Worm (Caenorhabditis elegans) whole organism, L2 larva: Measurements from ENCODE around the gene vti-1.

Experiments used
- C34F6.9 ChIP-seq: fragments of 150-350 bp; optimal IDR thresholded peaks from 2 replicates; lab custom pipeline; 2014; ENCODE audit warnings: missing biosample characterization, missing genetic modification characterization
- F13H6.1 ChIP-seq: sonication (generic microtip); optimal IDR thresholded peaks from 2 replicates; lab custom pipeline; 2016; ENCODE audit warnings: missing genetic modification characterization, missing compliant biosample characterization
- R02D3.7 ChIP-seq: fragments of 150-350 bp; optimal IDR thresholded peaks from 2 replicates; lab custom pipeline; 2014; ENCODE audit warnings: missing biosample characterization, missing genetic modification characterization
- Y55F3AM.14 ChIP-seq: fragments of 200-800 bp; sonication (Bioruptor generic); optimal IDR thresholded peaks from 2 replicates; lab custom pipeline; 2018; ENCODE audit warnings: mild to moderate bottlenecking, missing genetic modification characterization, missing compliant biosample characterization
- ama-1 ChIP-seq: fragments of 150-350 bp; optimal IDR thresholded peaks from 2 replicates; lab custom pipeline; 2018; ENCODE audit warnings: inconsistent platforms
- blmp-1 ChIP-seq: sonication (generic microtip); optimal IDR thresholded peaks from 2 replicates; lab custom pipeline; 2017; ENCODE audit warnings: missing genetic modification characterization, mild to moderate bottlenecking, missing compliant biosample characterization, antibody characterized with exemption, moderate library complexity; ENCODE audit not compliant: insufficient read depth
- ceh-16 ChIP-seq: fragments of 150-350 bp; optimal IDR thresholded peaks from 2 replicates; lab custom pipeline; 2014; ENCODE audit warnings: missing biosample characterization, missing genetic modification characterization
- ceh-82 ChIP-seq: fragments of 150-350 bp; optimal IDR thresholded peaks from 2 replicates; lab custom pipeline; 2014; ENCODE audit warnings: missing biosample characterization, missing genetic modification characterization
- crh-2 ChIP-seq: sonication (generic microtip); optimal IDR thresholded peaks from 2 replicates; lab custom pipeline; 2017; ENCODE audit warnings: missing biosample characterization, missing genetic modification characterization
- dmd-4 ChIP-seq: sonication (generic microtip); optimal IDR thresholded peaks from 2 replicates; lab custom pipeline; 2017; ENCODE audit warnings: missing biosample characterization, missing genetic modification characterization
- egl-27 ChIP-seq: sonication (generic microtip); optimal IDR thresholded peaks from 3 replicates; lab custom pipeline; 2017; ENCODE audit warnings: missing biosample characterization, missing genetic modification reagents, missing genetic modification characterization
- elt-1 ChIP-seq: fragments of 150-350 bp; optimal IDR thresholded peaks from 2 replicates; lab custom pipeline; 2014; ENCODE audit warnings: missing biosample characterization, missing genetic modification characterization
- elt-3 ChIP-seq: sonication (generic microtip); optimal IDR thresholded peaks from 2 replicates; lab custom pipeline; 2017; ENCODE audit warnings: missing biosample characterization, missing genetic modification characterization
- fos-1 ChIP-seq: fragments of 150-350 bp; optimal IDR thresholded peaks from 2 replicates; lab custom pipeline; 2014; ENCODE audit warnings: missing biosample characterization, missing genetic modification characterization
- gmeb-1 ChIP-seq: fragments of 150-350 bp; optimal IDR thresholded peaks from 2 replicates; lab custom pipeline; 2014; ENCODE audit warnings: missing biosample characterization, missing genetic modification characterization
- lin-11 ChIP-seq: fragments of 150-350 bp; sonication (generic microtip); optimal IDR thresholded peaks from 2 replicates; lab custom pipeline; 2014; ENCODE audit warnings: missing biosample characterization, missing genetic modification characterization, inconsistent platforms, mixed read lengths
- lin-13 ChIP-seq: fragments of 150-350 bp; optimal IDR thresholded peaks from 2 replicates; lab custom pipeline; 2014; ENCODE audit warnings: missing biosample characterization, missing genetic modification reagents, missing genetic modification characterization
- lin-39 ChIP-seq: fragments of 150-350 bp; optimal IDR thresholded peaks from 2 replicates; lab custom pipeline; 2014; ENCODE audit warnings: missing biosample characterization, missing genetic modification reagents, missing genetic modification characterization
- lsy-2 ChIP-seq, 2 experiments: fragments of 150-350 bp in 1 of 2; sonication (generic microtip) in 1 of 2; optimal IDR thresholded peaks; 2 replicates each; lab custom pipeline; 2014 to 2017; ENCODE audit warnings: missing biosample characterization in 2 of 2, missing genetic modification characterization in 2 of 2
- mab-5 ChIP-seq: fragments of 150-350 bp; optimal IDR thresholded peaks from 2 replicates; lab custom pipeline; 2014; ENCODE audit warnings: missing biosample characterization, missing genetic modification characterization
- mbf-1 ChIP-seq: sonication (generic microtip); optimal IDR thresholded peaks from 2 replicates; lab custom pipeline; 2017; ENCODE audit warnings: missing biosample characterization, missing genetic modification characterization
- mdl-1 ChIP-seq, 2 experiments: fragments of 150-350 bp in 1 of 2; sonication (generic microtip) in 1 of 2; optimal IDR thresholded peaks; 2 replicates each; lab custom pipeline; 2017; ENCODE audit warnings: missing biosample characterization in 2 of 2, missing genetic modification characterization in 2 of 2
- nhr-10 ChIP-seq: sonication (generic microtip); optimal IDR thresholded peaks from 2 replicates; lab custom pipeline; 2017; ENCODE audit warnings: missing biosample characterization, missing genetic modification characterization
- nhr-11 ChIP-seq: fragments of 150-350 bp; optimal IDR thresholded peaks from 2 replicates; lab custom pipeline; 2014; ENCODE audit warnings: missing biosample characterization, missing genetic modification characterization
- nhr-129 ChIP-seq: fragments of 150-350 bp; optimal IDR thresholded peaks from 2 replicates; lab custom pipeline; 2014; ENCODE audit warnings: missing biosample characterization, missing genetic modification characterization
- nhr-21 ChIP-seq: fragments of 150-350 bp; optimal IDR thresholded peaks from 2 replicates; lab custom pipeline; 2014; ENCODE audit warnings: missing biosample characterization, missing genetic modification characterization
- nhr-23 ChIP-seq: fragments of 150-350 bp; optimal IDR thresholded peaks from 2 replicates; lab custom pipeline; 2014; ENCODE audit warnings: missing biosample characterization, missing genetic modification reagents, missing genetic modification characterization
- nhr-237 ChIP-seq: fragments of 150-350 bp; optimal IDR thresholded peaks from 2 replicates; lab custom pipeline; 2014; ENCODE audit warnings: missing biosample characterization, missing genetic modification characterization
- nhr-25 ChIP-seq: fragments of 150-350 bp; sonication (generic microtip); optimal IDR thresholded peaks from 3 replicates; lab custom pipeline; 2014; ENCODE audit warnings: missing biosample characterization, missing genetic modification characterization
- nhr-6 ChIP-seq: fragments of 150-350 bp; optimal IDR thresholded peaks from 2 replicates; lab custom pipeline; 2014; ENCODE audit warnings: missing biosample characterization, missing genetic modification characterization
- nhr-77 ChIP-seq: fragments of 150-350 bp; optimal IDR thresholded peaks from 2 replicates; lab custom pipeline; 2014; ENCODE audit warnings: missing biosample characterization, missing genetic modification characterization
- sem-4 ChIP-seq: fragments of 150-350 bp; optimal IDR thresholded peaks from 2 replicates; lab custom pipeline; 2014; ENCODE audit warnings: missing biosample characterization, missing genetic modification reagents, missing genetic modification characterization
- skn-1 ChIP-seq: sonication (generic microtip); optimal IDR thresholded peaks from 2 replicates; lab custom pipeline; 2017; ENCODE audit warnings: missing biosample characterization, missing genetic modification characterization
- sma-3 ChIP-seq: sonication (generic microtip); optimal IDR thresholded peaks from 2 replicates; lab custom pipeline; 2016; ENCODE audit warnings: missing genetic modification reagents, missing genetic modification characterization, missing compliant biosample characterization
- sma-9 ChIP-seq, 2 experiments: fragments of 150-350 bp in 1 of 2; sonication (generic microtip) in 1 of 2; optimal IDR thresholded peaks; 2 replicates each; lab custom pipeline; 2014 to 2016; ENCODE audit warnings: missing genetic modification characterization in 2 of 2, mild to moderate bottlenecking in 1 of 2, missing biosample characterization in 1 of 2, missing compliant biosample characterization in 1 of 2, missing genetic modification reagents in 1 of 2, moderate library complexity in 1 of 2
- snpc-4 ChIP-seq: fragments of 150-350 bp; optimal IDR thresholded peaks from 2 replicates; lab custom pipeline; 2014; ENCODE audit warnings: missing biosample characterization, missing genetic modification characterization
- unc-39 ChIP-seq: fragments of 150-350 bp; optimal IDR thresholded peaks from 2 replicates; lab custom pipeline; 2014; ENCODE audit warnings: missing biosample characterization, missing genetic modification characterization
- unc-55 ChIP-seq: fragments of 150-350 bp; sonication (generic microtip); optimal IDR thresholded peaks from 3 replicates; lab custom pipeline; 2014; ENCODE audit warnings: missing biosample characterization, missing genetic modification reagents, missing genetic modification characterization
- unc-62 ChIP-seq: fragments of 150-350 bp; optimal IDR thresholded peaks from 2 replicates; lab custom pipeline; 2014; ENCODE audit warnings: missing biosample characterization, missing genetic modification reagents, missing genetic modification characterization
- zag-1 ChIP-seq: fragments of 150-350 bp; optimal IDR thresholded peaks from 2 replicates; lab custom pipeline; 2014; ENCODE audit warnings: missing biosample characterization, missing genetic modification characterization
- ztf-11 ChIP-seq: sonication (generic microtip); optimal IDR thresholded peaks from 2 replicates; lab custom pipeline; 2017; ENCODE audit warnings: missing biosample characterization, missing genetic modification characterization
- ztf-4 ChIP-seq: fragments of 150-350 bp; optimal IDR thresholded peaks from 2 replicates; lab custom pipeline; 2014; ENCODE audit warnings: missing biosample characterization, missing genetic modification characterization

vti-1 gene

ce11 chrIV:14770663-14771062 is 4.2 kb upstream of the vti-1 start:
- TF ChIP-seq sma-9 (GFP tag; optimal IDR thresholded peaks at IDR 0.05; lab: Kevin White, UChicago) (no peak), sma-9 (tag; optimal IDR thresholded peaks at IDR 0.05; lab: Kevin White, UChicago) (no peak), fos-1 (no peak), nhr-10 (tag; lab: Kevin White, UChicago) (no peak), elt-3 (tag; lab: Kevin White, UChicago) (no peak), mab-5 (no peak), egl-27 (no peak), elt-1 (no peak), unc-39 (tag; lab: Kevin White, UChicago) (no peak), lin-11 (tag; lab: Kevin White, UChicago) (no peak), nhr-237 (tag; lab: Kevin White, UChicago) (no peak), lin-39 (tag; lab: Kevin White, UChicago) (no peak)

ce11 chrIV:14769218-14769835 is 2.9 kb upstream of the vti-1 start, which contains the start of gene Y57G11C.43:
Gene Y57G11C.43 (plus strand): TSS chrIV:14769441.
- no peak for TF ChIP-seq unc-62 (GFP tag; lab: Kevin White, UChicago)
- no peak for TF ChIP-seq skn-1 (tag; lab: Kevin White, UChicago)
- no peak for TF ChIP-seq ama-1
- no peak for TF ChIP-seq lin-11 (tag; lab: Kevin White, UChicago)
- TF ChIP-seq elt-3 (tag; lab: Kevin White, UChicago): no peak
- no peak for TF ChIP-seq sem-4
- no peak for TF ChIP-seq mab-5
- TF ChIP-seq nhr-10 (tag; lab: Kevin White, UChicago): no peak
- TF ChIP-seq nhr-237 (tag; lab: Kevin White, UChicago): no peak
- TF ChIP-seq gmeb-1 (tag; lab: Kevin White, UChicago): no peak
- no peak for TF ChIP-seq sma-9 (GFP tag; optimal IDR thresholded peaks at IDR 0.05; lab: Kevin White, UChicago)
- TF ChIP-seq sma-9 (tag; optimal IDR thresholded peaks at IDR 0.05; lab: Kevin White, UChicago): no peak
- TF ChIP-seq nhr-129: no peak
- TF ChIP-seq dmd-4 (tag; lab: Kevin White, UChicago): no peak
- TF ChIP-seq zag-1 (tag; lab: Kevin White, UChicago): no peak
- no peak for TF ChIP-seq nhr-25 (tag; lab: Kevin White, UChicago)

- peak; percentile 47 for TF ChIP-seq nhr-10 (tag; lab: Kevin White, UChicago)
- peak; percentile 86 for TF ChIP-seq ceh-16
- peak; percentile 96 for TF ChIP-seq R02D3.7 (tag; lab: Kevin White, UChicago)
- peak; percentile 91 for TF ChIP-seq gmeb-1 (tag; lab: Kevin White, UChicago)
- TF ChIP-seq nhr-11 (tag; lab: Kevin White, UChicago): no peak
- TF ChIP-seq nhr-21 (tag; lab: Kevin White, UChicago): peak; percentile 93
- peak; percentile 82 for TF ChIP-seq lin-39 (tag; lab: Kevin White, UChicago)
- peak; percentile 71 for TF ChIP-seq sem-4
- TF ChIP-seq C34F6.9 (tag; lab: Kevin White, UChicago): peak; percentile 97
- peak; percentile 94 for TF ChIP-seq crh-2
- TF ChIP-seq skn-1 (tag; lab: Kevin White, UChicago): no peak
- TF ChIP-seq lin-13 (GFP tag; lab: Kevin White, UChicago): peak; percentile 93
- peak; percentile 63 for TF ChIP-seq ceh-82 (tag; lab: Kevin White, UChicago)
- TF ChIP-seq mdl-1 (tag; optimal IDR thresholded peaks at IDR 0.05; lab: Kevin White, UChicago): peak; percentile 70 to 78
- no peak for TF ChIP-seq unc-62 (GFP tag; lab: Kevin White, UChicago)
- peak; percentile 79 for TF ChIP-seq ztf-4
- peak; percentile 99 for TF ChIP-seq unc-55 (GFP tag; lab: Kevin White, UChicago)
- TF ChIP-seq Y55F3AM.14: peak; percentile 14
- peak; percentile 91 for TF ChIP-seq mab-5
- peak; percentile 83 for TF ChIP-seq snpc-4 (tag; lab: Kevin White, UChicago)
- TF ChIP-seq lsy-2 (tag; optimal IDR thresholded peaks at IDR 0.05; lab: Kevin White, UChicago): peak; percentile 91 to 95
- TF ChIP-seq ztf-11 (tag; lab: Kevin White, UChicago): peak; percentile 55
- peak; percentile 72 for TF ChIP-seq ama-1
- peak; percentile 73 for TF ChIP-seq zag-1 (tag; lab: Kevin White, UChicago)
- no peak for TF ChIP-seq unc-39 (tag; lab: Kevin White, UChicago)
- no peak for TF ChIP-seq nhr-23 (tag; lab: Kevin White, UChicago)
- TF ChIP-seq sma-3 (GFP tag; lab: Kevin White, UChicago): peak; percentile 93
- peak; percentile 92 for TF ChIP-seq nhr-25 (tag; lab: Kevin White, UChicago)
- no peak for TF ChIP-seq dmd-4 (tag; lab: Kevin White, UChicago)
- TF ChIP-seq blmp-1 (tag; lab: Kevin White, UChicago): peak; percentile 70
- no peak for TF ChIP-seq nhr-237 (tag; lab: Kevin White, UChicago)
- TF ChIP-seq nhr-77 (tag; lab: Kevin White, UChicago): peak; percentile 37
- TF ChIP-seq nhr-6 (tag; lab: Kevin White, UChicago): peak; percentile 90
- TF ChIP-seq mbf-1 (tag; lab: Kevin White, UChicago): no peak
- peak; percentile 68 for TF ChIP-seq fos-1
- TF ChIP-seq egl-27: peak; percentile 86
- TF ChIP-seq elt-3 (tag; lab: Kevin White, UChicago): no peak
- peak; percentile 91 for TF ChIP-seq lin-11 (tag; lab: Kevin White, UChicago)
- peak; percentile 89 for TF ChIP-seq sma-9 (GFP tag; optimal IDR thresholded peaks at IDR 0.05; lab: Kevin White, UChicago)
- no peak for TF ChIP-seq sma-9 (tag; optimal IDR thresholded peaks at IDR 0.05; lab: Kevin White, UChicago)
- TF ChIP-seq nhr-129: peak; percentile 95
- TF ChIP-seq F13H6.1 (tag; lab: Kevin White, UChicago): peak; percentile 88
These were observed 1.3 kb upstream of the vti-1 start, which contains the start of the genes mrps-7 and Y57G11C.3 for ce11 chrIV:14767693-14768251. Gene mrps-7 (minus strand): TSS chrIV:14767730. Gene Y57G11C.3 (plus strand): TSS chrIV:14768201.
